Worm (Caenorhabditis elegans) whole organism, late embryonic: Measurements from ENCODE around the gene arl-1.

ENCODE experiments used
- C08G9.2 ChIP-seq: sonication (generic microtip); optimal IDR thresholded peaks from 2 replicates; lab custom pipeline; 2016; ENCODE audit warnings: mild to moderate bottlenecking, missing genetic modification characterization, moderate library complexity, missing compliant biosample characterization
- elt-2 ChIP-seq: sonication (generic microtip); optimal IDR thresholded peaks from 2 replicates; lab custom pipeline; 2016; ENCODE audit warnings: missing genetic modification reagents, missing genetic modification characterization, missing compliant biosample characterization
- fkh-10 ChIP-seq: fragments of 150-350 bp; optimal IDR thresholded peaks from 2 replicates; lab custom pipeline; 2014; ENCODE audit warnings: missing biosample characterization, missing genetic modification reagents, missing genetic modification characterization
- madf-2 ChIP-seq: sonication (generic microtip); optimal IDR thresholded peaks from 2 replicates; lab custom pipeline; 2017; ENCODE audit warnings: missing genetic modification characterization, missing compliant biosample characterization
- nhr-232 ChIP-seq: sonication (generic microtip); optimal IDR thresholded peaks from 2 replicates; lab custom pipeline; 2016; ENCODE audit warnings: missing genetic modification characterization, missing compliant biosample characterization
- unc-55 ChIP-seq: sonication (generic microtip); optimal IDR thresholded peaks from 2 replicates; lab custom pipeline; 2017; ENCODE audit warnings: missing biosample characterization, missing genetic modification reagents, missing genetic modification characterization

- TF ChIP-seq C08G9.2 (tag; lab: Kevin White, UChicago): no peak
- TF ChIP-seq fkh-10 (GFP tag; lab: Kevin White, UChicago): no peak
- no peak for TF ChIP-seq madf-2 (tag; lab: Kevin White, UChicago)
- TF ChIP-seq unc-55 (GFP tag; lab: Kevin White, UChicago): no peak
- TF ChIP-seq nhr-232 (tag; lab: Kevin White, UChicago): no peak
- no peak for TF ChIP-seq elt-2 (tag; lab: Kevin White, UChicago)
These were observed 13.4 kb upstream of the arl-1 start for ce11 chrII:8568234-8568969.
